Fruit fly (Drosophila melanogaster) whole organism, wandering third instar larva: ENCODE measurements around the gene Lgr4.

Experiments
- HLH106 ChIP-seq: fragments of 200-800 bp; optimal IDR thresholded peaks from 3 replicates; lab custom pipeline; 2019; ENCODE audit warnings: missing biosample characterization, mild to moderate bottlenecking, missing genetic modification characterization, moderate library complexity
- Hr83 ChIP-seq: fragments of 200-300 bp; sonication (Bioruptor generic); optimal IDR thresholded peaks from 2 replicates; lab custom pipeline; 2016; ENCODE audit warnings: missing biosample characterization, mild to moderate bottlenecking, missing genetic modification characterization, moderate library complexity; ENCODE audit not compliant: poor library complexity, severe bottlenecking
- Myc ChIP-seq: fragments of >200 bp; optimal IDR thresholded peaks from 2 replicates; lab custom pipeline; 2017
- N ChIP-seq: fragments of >200 bp; optimal IDR thresholded peaks from 2 replicates; lab custom pipeline; 2018; ENCODE audit warnings: missing biosample characterization, missing external identifiers, missing genetic modification characterization
- Rel ChIP-seq, 2 experiments: fragments of 200-800 bp; sonication (Bioruptor generic) in 1 of 2; optimal IDR thresholded peaks; 2 replicates in 1 of 2; 3 replicates in 1 of 2; lab custom pipeline; 2016 to 2019; ENCODE audit warnings: mild to moderate bottlenecking in 2 of 2, missing biosample characterization in 2 of 2, missing genetic modification characterization in 2 of 2, moderate library complexity in 1 of 2
- Sp1 ChIP-seq: fragments of 200-800 bp; sonication (Bioruptor generic); optimal IDR thresholded peaks from 3 replicates; lab custom pipeline; 2019; ENCODE audit warnings: missing biosample characterization, mild to moderate bottlenecking, missing genetic modification characterization, moderate library complexity
- h ChIP-seq: fragments of 200-800 bp; sonication (Bioruptor generic); optimal IDR thresholded peaks from 3 replicates; lab custom pipeline; 2016; ENCODE audit warnings: missing biosample characterization, mild to moderate bottlenecking, missing genetic modification characterization
- pan ChIP-seq: fragments of >200 bp; optimal IDR thresholded peaks from 2 replicates; lab custom pipeline; 2017
- psq ChIP-seq: fragments of 200-800 bp; sonication (Bioruptor generic); optimal IDR thresholded peaks from 3 replicates; lab custom pipeline; 2017; ENCODE audit warnings: missing biosample characterization, mild to moderate bottlenecking, missing genetic modification characterization, moderate library complexity

Gene Lgr4

dm6 chrX:13111832-13112231, 77.1 kb downstream of the Lgr4 start:
- TF ChIP-seq Hr83 (GFP tag; lab: Kevin White, UChicago) (no peak), Myc (peak; percentile 7), Sp1 (GFP tag; lab: Kevin White, UChicago) (peak; percentile 55), h (GFP tag; lab: Kevin White, UChicago) (no peak), HLH106 (peak; percentile 10), psq (peak; percentile 84), Rel (GFP tag; optimal IDR thresholded peaks at IDR 0.05; lab: Kevin White, UChicago) (no peak), Rel (tag; optimal IDR thresholded peaks at IDR 0.05; lab: Kevin White, UChicago) (no peak), pan (lab: Kevin White, UChicago) (no peak), N (no peak)
